Fruit fly (Drosophila melanogaster) S2 (cell line): ENCODE data around the gene Pgant35A.

Experiments
- CG8478 ChIP-seq: fragments of >200 bp; optimal IDR thresholded peaks from 2 replicates; lab custom pipeline; 2018
- CTCF ChIP-seq, 2 experiments: fragments of >200 bp; optimal IDR thresholded peaks; 2 replicates each; lab custom pipeline; 2018

DNA sequence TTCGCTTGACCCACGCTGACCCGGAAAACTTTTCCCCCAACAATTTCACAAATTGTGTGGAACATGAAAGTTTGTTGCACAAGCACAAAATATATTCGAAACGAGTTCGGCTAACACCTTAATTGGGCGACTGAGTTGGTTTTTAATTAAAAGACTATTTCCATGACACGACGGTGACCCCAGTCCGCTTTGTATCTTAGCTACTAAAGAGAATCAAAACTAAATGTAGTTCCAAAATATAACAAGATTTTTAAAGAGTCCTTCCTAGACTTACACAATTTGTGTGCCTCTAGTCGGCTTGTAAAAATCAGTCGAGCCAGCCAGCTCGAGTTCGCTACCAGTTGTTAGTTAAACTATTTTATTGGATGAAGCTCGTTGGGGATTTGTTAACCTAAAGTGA is 21.1 kb upstream of the Pgant35A start, which contains the start of gene CG15286:
- no peak for TF ChIP-seq CG8478 (lab: Kevin White, UChicago)
- TF ChIP-seq CTCF (optimal IDR thresholded peaks at IDR 0.05; lab: Kevin White, UChicago) = no peak
